Worm (Caenorhabditis elegans) whole organism, midembryonic: ENCODE results near the gene vab-2.

Source experiments
- T22C8.4 ChIP-seq: fragments of 200-800 bp; sonication (Bioruptor generic); IDR thresholded peaks from 2 replicates; pipeline ENCODE4 v1.3.6; 2022; ENCODE audit warnings: missing genetic modification characterization, missing compliant biosample characterization
- cog-1 ChIP-seq: sonication (generic microtip); optimal IDR thresholded peaks from 2 replicates; lab custom pipeline; 2016; ENCODE audit warnings: missing genetic modification characterization, missing compliant biosample characterization
- flt-1 ChIP-seq: fragments of 200-800 bp; sonication (Bioruptor generic); IDR thresholded peaks from 2 replicates; pipeline ENCODE4 v1.3.6; 2022; ENCODE audit warnings: missing genetic modification characterization, missing compliant biosample characterization
- klf-2 ChIP-seq: fragments of 200-800 bp; sonication (Bioruptor generic); conservative IDR thresholded peaks from 2 replicates; pipeline ENCODE4 v1.3.6; 2022; ENCODE audit warnings: missing genetic modification reagents, missing genetic modification characterization, missing compliant biosample characterization
- med-1 ChIP-seq: sonication (generic microtip); optimal IDR thresholded peaks from 2 replicates; lab custom pipeline; 2017; ENCODE audit warnings: missing genetic modification characterization, mild to moderate bottlenecking, missing compliant biosample characterization, antibody characterized with exemption, missing genetic modification reagents; ENCODE audit not compliant: insufficient read depth
- ref-1 ChIP-seq: fragments of 200-800 bp; sonication (Bioruptor generic); conservative IDR thresholded peaks from 2 replicates; pipeline ENCODE4 v1.3.6; 2022; ENCODE audit warnings: missing genetic modification reagents, missing genetic modification characterization, missing compliant biosample characterization
- tab-1 ChIP-seq: fragments of 200-800 bp; sonication (Bioruptor generic); IDR thresholded peaks from 2 replicates; pipeline ENCODE4 v1.3.6; 2022; ENCODE audit warnings: missing genetic modification characterization, missing compliant biosample characterization
- ztf-23 ChIP-seq: fragments of 200-800 bp; sonication (Bioruptor generic); IDR thresholded peaks from 2 replicates; pipeline ENCODE4 v1.3.6; 2022; ENCODE audit warnings: missing genetic modification reagents, missing genetic modification characterization, missing compliant biosample characterization
- ztf-29 ChIP-seq: fragments of 200-800 bp; sonication (Bioruptor generic); IDR thresholded peaks from 2 replicates; pipeline ENCODE4 v1.3.6; 2022; ENCODE audit warnings: missing genetic modification reagents, missing genetic modification characterization, missing compliant biosample characterization

ce11 chrIV:3765457-3765856 is 1.2 kb downstream of the vab-2 start:
- TF ChIP-seq med-1 (GFP tag; lab: Kevin White, UChicago), result no peak
- no peak for TF ChIP-seq ztf-23 (GFP tag; lab: Robert Waterston, UW)
- no peak for TF ChIP-seq T22C8.4
- no peak for TF ChIP-seq klf-2
- no peak for TF ChIP-seq cog-1 (tag; lab: Kevin White, UChicago)
- TF ChIP-seq flt-1 (GFP tag; lab: Robert Waterston, UW), result no peak
- TF ChIP-seq ref-1, result no peak
- no peak for TF ChIP-seq tab-1
- no peak for TF ChIP-seq ztf-29 (GFP tag; lab: Robert Waterston, UW)
